Worm (Caenorhabditis elegans) whole organism, early embryonic: ENCODE results near the gene T22F7.1.

ENCODE experiments used
- B0310.2 ChIP-seq: sonication (generic microtip); optimal IDR thresholded peaks from 2 replicates; lab custom pipeline; 2016; ENCODE audit warnings: mild to moderate bottlenecking, missing genetic modification characterization, missing compliant biosample characterization
- F13C5.2 ChIP-seq: sonication (generic microtip); optimal IDR thresholded peaks from 2 replicates; lab custom pipeline; 2017; ENCODE audit warnings: mild to moderate bottlenecking, missing genetic modification characterization, inconsistent platforms, missing compliant biosample characterization
- aly-1 ChIP-seq: sonication (generic microtip); optimal IDR thresholded peaks from 2 replicates; lab custom pipeline; 2016; ENCODE audit warnings: missing genetic modification characterization, missing compliant biosample characterization
- ama-1 ChIP-seq: fragments of 150-350 bp; optimal IDR thresholded peaks from 2 replicates; lab custom pipeline; 2014
- ceh-13 ChIP-seq: fragments of 200-800 bp; sonication (Bioruptor generic); optimal IDR thresholded peaks from 2 replicates; lab custom pipeline; 2018; ENCODE audit warnings: mild to moderate bottlenecking, missing genetic modification characterization, missing compliant biosample characterization
- ceh-36 ChIP-seq: sonication (generic microtip); optimal IDR thresholded peaks from 2 replicates; lab custom pipeline; 2016; ENCODE audit warnings: missing genetic modification characterization, inconsistent platforms, missing compliant biosample characterization
- ets-7 ChIP-seq: sonication (generic microtip); optimal IDR thresholded peaks from 2 replicates; lab custom pipeline; 2016; ENCODE audit warnings: missing genotype, missing genetic modification characterization, missing compliant biosample characterization
- flt-1 ChIP-seq: fragments of 200-800 bp; sonication (Bioruptor generic); IDR thresholded peaks from 2 replicates; pipeline ENCODE4 v1.3.6; 2022; ENCODE audit warnings: missing genetic modification characterization, missing compliant biosample characterization
- hmg-4 ChIP-seq: fragments of 200-800 bp; sonication (Bioruptor generic); optimal IDR thresholded peaks from 2 replicates; lab custom pipeline; 2018; ENCODE audit warnings: mild to moderate bottlenecking, missing genetic modification characterization, missing compliant biosample characterization
- pes-1 ChIP-seq: fragments of 200-800 bp; sonication (Bioruptor generic); IDR thresholded peaks from 2 replicates; pipeline ENCODE4 v1.3.6; 2022; ENCODE audit warnings: missing genetic modification reagents, missing genetic modification characterization, missing compliant biosample characterization
- scrt-1 ChIP-seq: fragments of 200-800 bp; sonication (Bioruptor generic); IDR thresholded peaks from 2 replicates; pipeline ENCODE4 v1.3.6; 2022; ENCODE audit warnings: missing genetic modification characterization, missing compliant biosample characterization
- sea-1 ChIP-seq: fragments of 200-800 bp; sonication (Bioruptor generic); conservative IDR thresholded peaks from 2 replicates; pipeline ENCODE4 v1.3.6; 2022; ENCODE audit warnings: missing genetic modification characterization, missing compliant biosample characterization
- tbx-37 ChIP-seq: fragments of 200-800 bp; sonication (Bioruptor generic); conservative IDR thresholded peaks from 2 replicates; pipeline ENCODE4 v1.3.6; 2022; ENCODE audit warnings: missing genetic modification reagents, missing genetic modification characterization, missing compliant biosample characterization
- tra-4 ChIP-seq: sonication (generic microtip); optimal IDR thresholded peaks from 2 replicates; lab custom pipeline; 2017; ENCODE audit warnings: missing genetic modification characterization, missing compliant biosample characterization

DNA sequence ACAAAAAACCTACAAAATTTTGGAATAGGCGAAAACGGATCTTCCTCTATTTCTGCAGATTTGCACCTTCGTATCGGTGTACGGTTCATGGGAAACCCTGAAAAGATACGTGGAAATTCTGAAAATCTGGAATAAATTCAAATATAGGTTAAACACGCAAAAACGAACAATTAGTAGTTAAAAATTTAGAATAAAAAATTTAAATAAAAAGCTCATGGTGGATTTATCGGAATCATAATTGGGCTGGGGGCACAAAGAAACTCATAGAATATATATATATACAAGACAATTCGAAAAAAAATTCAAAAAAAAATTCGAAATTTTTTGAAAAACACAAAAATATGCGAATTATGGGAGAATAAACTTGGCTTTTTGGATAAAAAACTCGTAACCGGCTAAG lies 45.1 kb downstream of the T22F7.1 start, which contains the start of gene helq-1:
- no peak for TF ChIP-seq ama-1 (lab: Kevin White, UChicago)
- TF ChIP-seq flt-1 (GFP tag; lab: Robert Waterston, UW), result no peak
- TF ChIP-seq F13C5.2 (tag; lab: Kevin White, UChicago), result no peak
- TF ChIP-seq pes-1 (GFP tag; lab: Robert Waterston, UW), result no peak
- no peak for TF ChIP-seq ets-7 (tag; lab: Kevin White, UChicago)
- no peak for TF ChIP-seq ceh-13 (GFP tag; lab: Kevin White, UChicago)
- TF ChIP-seq scrt-1 (GFP tag; lab: Robert Waterston, UW), result no peak
- no peak for TF ChIP-seq tbx-37 (GFP tag; lab: Robert Waterston, UW)
- no peak for TF ChIP-seq sea-1 (GFP tag; lab: Robert Waterston, UW)
- TF ChIP-seq hmg-4 (GFP tag; lab: Kevin White, UChicago), result no peak
- no peak for TF ChIP-seq B0310.2
- no peak for TF ChIP-seq aly-1 (tag; lab: Kevin White, UChicago)
- TF ChIP-seq ceh-36 (tag; lab: Kevin White, UChicago), result no peak
- no peak for TF ChIP-seq tra-4 (tag; lab: Kevin White, UChicago)
